Worm (Caenorhabditis elegans) whole organism, young adult: Measurements from ENCODE around the gene Y73B6BL.288.
A peak's percentile ranks its signal among the peaks of the same experiment; 100 is the strongest.

Source experiments
- F33H1.4 ChIP-seq: fragments of 200-800 bp; sonication (Bioruptor generic); IDR thresholded peaks from 2 replicates; pipeline ENCODE4 v1.3.6; 2022; ENCODE audit warnings: missing genetic modification reagents, missing genetic modification characterization, missing compliant biosample characterization
- F37B4.10 ChIP-seq: fragments of 200-800 bp; sonication (Bioruptor generic); IDR thresholded peaks from 2 replicates; pipeline ENCODE4 v1.3.6; 2022; ENCODE audit warnings: missing genetic modification characterization, missing compliant biosample characterization
- K11D2.4 ChIP-seq: fragments of 200-800 bp; sonication (Bioruptor generic); IDR thresholded peaks from 2 replicates; pipeline ENCODE4 v1.3.6; 2022; ENCODE audit warnings: missing genetic modification reagents, missing genetic modification characterization, missing compliant biosample characterization
- T07F8.4 ChIP-seq: sonication (generic microtip); optimal IDR thresholded peaks from 2 replicates; lab custom pipeline; 2016; ENCODE audit warnings: mild to moderate bottlenecking, missing genetic modification characterization, moderate library complexity, missing compliant biosample characterization
- Y56A3A.18 ChIP-seq: fragments of 200-800 bp; sonication (Bioruptor generic); IDR thresholded peaks from 2 replicates; pipeline ENCODE4 v1.3.6; 2022; ENCODE audit warnings: missing genetic modification reagents, missing genetic modification characterization, missing compliant biosample characterization
- Y67H2A.10 ChIP-seq: fragments of 200-800 bp; sonication (Bioruptor generic); conservative IDR thresholded peaks from 2 replicates; pipeline ENCODE4 v1.3.6; 2022; ENCODE audit warnings: missing genetic modification reagents, missing genetic modification characterization, missing compliant biosample characterization
- ZK185.1 ChIP-seq: sonication (generic microtip); optimal IDR thresholded peaks from 2 replicates; lab custom pipeline; 2016; ENCODE audit warnings: mild to moderate bottlenecking, missing genetic modification characterization, missing compliant biosample characterization; ENCODE audit not compliant: poor library complexity, severe bottlenecking
- ama-1 ChIP-seq, 3 experiments: fragments of 150-350 bp in 1 of 3; sonication (generic microtip) in 2 of 3; optimal IDR thresholded peaks; 2 replicates each; lab custom pipeline; 2014 to 2018; ENCODE audit warnings: missing biosample characterization in 2 of 3, missing genetic modification characterization in 2 of 3, missing genetic modification reagents in 2 of 3
- atf-7 ChIP-seq: sonication (generic microtip); optimal IDR thresholded peaks from 2 replicates; lab custom pipeline; 2017; ENCODE audit warnings: mild to moderate bottlenecking, missing genetic modification characterization, missing compliant biosample characterization
- attf-5 ChIP-seq: fragments of 200-800 bp; sonication (Bioruptor generic); optimal IDR thresholded peaks from 2 replicates; lab custom pipeline; 2018; ENCODE audit warnings: mild to moderate bottlenecking, missing genetic modification characterization, missing compliant biosample characterization
- chd-7 ChIP-seq: sonication (generic microtip); optimal IDR thresholded peaks from 2 replicates; lab custom pipeline; 2016; ENCODE audit warnings: mild to moderate bottlenecking, missing genetic modification characterization, moderate library complexity, missing compliant biosample characterization
- efl-1 ChIP-seq: fragments of 150-350 bp; optimal IDR thresholded peaks from 2 replicates; lab custom pipeline; 2014; ENCODE audit warnings: missing biosample characterization, missing genetic modification reagents, missing genetic modification characterization
- egl-18 ChIP-seq: fragments of 200-800 bp; sonication (Bioruptor generic); IDR thresholded peaks from 2 replicates; pipeline ENCODE4 v1.3.6; 2022; ENCODE audit warnings: missing genetic modification reagents, missing genetic modification characterization, missing compliant biosample characterization
- him-1 ChIP-seq: sonication (generic microtip); optimal IDR thresholded peaks from 2 replicates; lab custom pipeline; 2016; ENCODE audit warnings: missing genotype, missing genetic modification reagents, missing genetic modification characterization, missing compliant biosample characterization
- hmg-20 ChIP-seq: fragments of 200-800 bp; sonication (Bioruptor generic); IDR thresholded peaks from 2 replicates; pipeline ENCODE4 v1.3.6; 2022; ENCODE audit warnings: missing genetic modification reagents, missing genetic modification characterization, missing compliant biosample characterization
- hsf-1 ChIP-seq: fragments of 200-800 bp; sonication (Bioruptor generic); IDR thresholded peaks from 2 replicates; pipeline ENCODE4 v1.3.6; 2022; ENCODE audit warnings: missing genetic modification reagents, missing genetic modification characterization, missing compliant biosample characterization
- lin-26 ChIP-seq: fragments of 200-800 bp; sonication (Bioruptor generic); IDR thresholded peaks from 2 replicates; pipeline ENCODE4 v1.3.6; 2022; ENCODE audit warnings: missing genetic modification reagents, missing genetic modification characterization, missing compliant biosample characterization
- lin-35 ChIP-seq, 3 experiments: fragments of 150-350 bp in 2 of 3; sonication (generic microtip) in 1 of 3; optimal IDR thresholded peaks; 2 replicates each; lab custom pipeline; 2014 to 2018; ENCODE audit warnings: missing biosample characterization in 3 of 3, missing genetic modification characterization in 3 of 3, missing genetic modification reagents in 3 of 3
- lin-54 ChIP-seq: fragments of 200-800 bp; sonication (Bioruptor generic); optimal IDR thresholded peaks from 2 replicates; lab custom pipeline; 2018; ENCODE audit warnings: mild to moderate bottlenecking, missing genetic modification characterization, missing compliant biosample characterization
- nfya-1 ChIP-seq: sonication (generic microtip); optimal IDR thresholded peaks from 2 replicates; lab custom pipeline; 2017; ENCODE audit warnings: antibody characterized with exemption, missing compliant biosample characterization, missing genetic modification characterization, borderline replicate concordance; ENCODE audit not compliant: insufficient read depth
- pbrm-1 ChIP-seq: fragments of 200-800 bp; sonication (Bioruptor generic); IDR thresholded peaks from 2 replicates; pipeline ENCODE4 v1.3.6; 2022; ENCODE audit warnings: missing genetic modification reagents, missing genetic modification characterization, missing compliant biosample characterization
- snpc-1.1 ChIP-seq: sonication (generic microtip); optimal IDR thresholded peaks from 2 replicates; lab custom pipeline; 2017; ENCODE audit warnings: missing genetic modification characterization, mild to moderate bottlenecking, missing compliant biosample characterization, antibody characterized with exemption, moderate library complexity, missing genotype, missing genetic modification reagents; ENCODE audit not compliant: insufficient read depth
- snpc-1.3 ChIP-seq: sonication (generic microtip); optimal IDR thresholded peaks from 2 replicates; lab custom pipeline; 2017; ENCODE audit warnings: missing genetic modification characterization, mild to moderate bottlenecking, missing compliant biosample characterization, antibody characterized with exemption, moderate library complexity, missing genotype, missing genetic modification reagents; ENCODE audit not compliant: insufficient read depth
- snpc-3.4 ChIP-seq: sonication (generic microtip); optimal IDR thresholded peaks from 2 replicates; lab custom pipeline; 2017; ENCODE audit warnings: missing genetic modification characterization, mild to moderate bottlenecking, missing compliant biosample characterization, antibody characterized with exemption, moderate library complexity, missing genotype, missing genetic modification reagents
- snpc-4 ChIP-seq, 5 experiments: fragments of 150-350 bp in 1 of 5; sonication (generic microtip) in 4 of 5; optimal IDR thresholded peaks; 2 replicates each; lab custom pipeline; 2014 to 2018; ENCODE audit warnings: missing genetic modification characterization in 5 of 5, missing biosample characterization in 3 of 5, antibody characterized with exemption in 2 of 5, mild to moderate bottlenecking in 2 of 5, missing compliant biosample characterization in 2 of 5, missing genotype in 2 of 5, moderate library complexity in 2 of 5, missing genetic modification reagents in 1 of 5
- sptf-2 ChIP-seq: fragments of 200-800 bp; sonication (Bioruptor generic); optimal IDR thresholded peaks from 2 replicates; lab custom pipeline; 2018; ENCODE audit warnings: mild to moderate bottlenecking, missing genetic modification characterization, missing compliant biosample characterization
- unc-130 ChIP-seq: sonication (generic microtip); optimal IDR thresholded peaks from 2 replicates; lab custom pipeline; 2016; ENCODE audit warnings: missing genetic modification reagents, missing genetic modification characterization, missing compliant biosample characterization
- zfh-2 ChIP-seq: fragments of 200-800 bp; sonication (Bioruptor generic); conservative IDR thresholded peaks from 2 replicates; pipeline ENCODE4 v1.3.6; 2022; ENCODE audit warnings: missing genetic modification reagents, missing genetic modification characterization, missing compliant biosample characterization

The Y73B6BL.288 gene

DNA sequence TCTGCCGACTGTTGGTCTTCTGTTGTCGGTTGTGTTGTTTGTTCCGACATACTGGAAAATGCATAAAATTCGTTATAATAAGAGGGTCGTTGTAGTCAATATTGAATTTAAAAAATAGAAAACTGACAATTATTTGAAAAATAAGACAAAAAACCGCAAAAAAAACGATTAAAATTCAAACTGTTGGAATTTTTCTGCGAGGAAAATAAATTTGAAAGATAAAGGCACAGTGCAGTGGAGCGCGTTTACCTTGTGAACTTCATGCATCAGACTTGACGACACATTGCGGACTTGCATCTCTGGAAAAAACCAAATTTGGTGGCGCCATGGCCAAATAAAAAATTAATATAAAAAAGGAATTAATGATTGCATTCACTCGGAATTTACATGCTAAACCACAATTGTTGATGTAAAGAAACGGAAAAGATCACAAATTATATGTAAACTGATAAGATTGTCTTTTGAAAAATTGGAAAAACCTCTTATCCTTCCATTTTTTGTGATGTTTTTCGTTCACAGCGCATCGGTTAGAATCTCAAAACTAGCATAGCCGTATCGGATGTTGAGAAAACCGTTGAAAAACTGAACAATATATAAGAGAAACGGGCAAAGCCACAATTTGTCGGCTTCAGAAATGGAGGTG, 34.3 kb upstream of the Y73B6BL.288 start, which contains the start of the genes hrpf-2 and bli-6 (continued):
- TF ChIP-seq Y67H2A.10 (GFP tag; lab: Robert Waterston, UW) (no peak), attf-5 (GFP tag; lab: Kevin White, UChicago) (peak; percentile 71), F33H1.4 (GFP tag; lab: Robert Waterston, UW) (peak; percentile 49; the same call in 1 of the 2 replicates), snpc-1.1 (tag; lab: Kevin White, UChicago) (peak; percentile 18), him-1 (tag; lab: Kevin White, UChicago) (peak; percentile 2), snpc-1.3 (tag; lab: Kevin White, UChicago) (peak; percentile 74)

DNA sequence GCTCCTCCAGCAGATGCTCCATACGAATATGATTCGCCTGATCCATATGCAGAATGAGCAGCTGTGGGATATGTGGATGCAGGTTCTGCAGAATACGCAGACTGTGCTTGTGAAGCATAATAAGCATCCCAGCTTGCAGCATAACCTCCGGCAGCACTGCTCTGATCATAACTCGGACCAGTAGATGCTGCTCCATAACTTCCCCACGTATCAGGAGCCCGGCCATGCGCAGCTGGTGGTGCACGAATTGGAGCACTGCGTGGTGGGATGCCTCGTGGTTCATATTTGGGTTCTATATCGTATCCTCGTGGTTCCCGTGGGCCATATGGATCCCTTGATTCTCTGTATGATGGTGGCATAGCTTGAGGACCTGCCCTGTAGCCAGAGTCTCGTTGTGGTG, 31.4 kb upstream of the Y73B6BL.288 start:
- TF ChIP-seq zfh-2 = peak; percentile 64
- no peak for TF ChIP-seq K11D2.4 (GFP tag; lab: Robert Waterston, UW)
- TF ChIP-seq F37B4.10 (GFP tag; lab: Robert Waterston, UW) = 0 out of 2 replicates have a peak, but pooled peaks have one; percentile 67
- TF ChIP-seq, all 124 proteins: peak for 2

DNA sequence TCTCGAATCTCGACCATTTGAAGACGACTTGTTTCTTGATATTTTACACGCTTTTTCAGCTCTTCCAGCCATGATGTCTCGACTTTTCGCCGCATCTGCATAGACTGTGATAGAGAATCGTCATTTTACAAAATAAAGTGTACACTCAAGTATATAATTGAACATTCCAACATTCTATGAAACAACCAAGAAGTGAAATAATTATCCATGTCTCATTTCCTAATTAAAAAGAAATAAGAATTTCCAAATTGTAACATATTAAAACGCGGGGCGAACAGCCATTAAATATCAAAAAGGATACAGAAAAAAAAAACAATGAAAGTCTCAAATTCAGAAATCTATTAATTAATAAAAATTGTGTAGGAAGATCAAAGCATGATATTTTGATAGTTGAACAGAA, 30.7 kb upstream of the Y73B6BL.288 start, which contains the start of gene smg-3:
TSS of gene smg-3 (minus strand) at position 101 of the 400 bp plus-strand sequence.
- TF ChIP-seq ama-1 (optimal IDR thresholded peaks at IDR 0.05; lab: Kevin White, UChicago) (no peak), ama-1 (GFP tag; optimal IDR thresholded peaks at IDR 0.05; lab: Kevin White, UChicago) (peak in 1 of 2 experiments; percentile 48), snpc-3.4 (tag; lab: Kevin White, UChicago) (peak; percentile 15), snpc-4 (GFP tag; optimal IDR thresholded peaks at IDR 0.05; lab: Kevin White, UChicago) (no peak), snpc-4 (tag; optimal IDR thresholded peaks at IDR 0.05; lab: Kevin White, UChicago) (peak in 1 of 4 experiments; percentile 65), hsf-1 (0 out of 2 replicates have a peak, but pooled peaks have one; percentile 6), pbrm-1 (GFP tag; lab: Robert Waterston, UW) (peak; percentile 31; the same call in 1 of the 2 replicates), egl-18 (GFP tag; lab: Robert Waterston, UW) (no peak), zfh-2 (no peak), T07F8.4 (tag; lab: Kevin White, UChicago) (no peak), unc-130 (GFP tag; lab: Kevin White, UChicago) (no peak)

DNA sequence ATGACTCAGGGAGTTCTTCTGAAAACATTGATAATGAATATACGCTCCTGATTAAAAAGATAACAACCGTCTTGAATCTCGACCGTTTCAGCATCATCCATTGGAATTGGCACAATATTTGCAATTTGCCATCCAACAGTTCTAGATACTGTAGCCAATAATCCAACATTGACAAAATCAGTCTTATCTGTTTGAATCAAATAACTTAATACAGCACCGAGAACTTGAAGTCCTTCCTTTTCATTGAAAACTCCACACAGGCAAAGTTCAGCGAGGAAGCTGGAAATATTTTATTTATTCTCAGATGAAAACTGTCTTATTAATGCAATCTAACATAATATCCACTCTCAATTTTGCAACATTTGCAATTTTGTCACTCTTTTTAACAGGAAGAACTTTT, 29.9 kb upstream of the Y73B6BL.288 start:
- no peak for TF ChIP-seq hmg-20 (GFP tag; lab: Robert Waterston, UW)
- 0 out of 2 replicates have a peak, but pooled peaks have one; percentile 11 for TF ChIP-seq lin-26 (GFP tag; lab: Robert Waterston, UW)

DNA sequence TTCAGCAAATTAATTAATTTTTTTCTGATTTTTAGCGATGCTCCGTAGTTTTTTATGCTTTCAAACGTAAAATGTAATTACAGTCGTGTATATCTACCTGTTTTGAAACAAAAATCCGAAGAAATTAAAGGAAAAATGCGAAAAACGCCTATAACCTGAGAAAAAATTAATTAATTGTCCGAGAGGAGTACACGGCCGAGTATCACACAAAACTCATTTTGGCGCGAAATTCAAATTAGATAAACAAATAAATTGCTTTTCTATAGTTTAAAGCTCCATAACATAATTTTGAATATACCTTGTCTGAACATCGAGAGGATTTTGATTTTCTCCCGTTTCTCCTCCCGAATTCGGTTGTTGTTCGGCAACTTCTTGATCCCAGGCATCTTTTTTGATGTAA, 27.2 kb upstream of the Y73B6BL.288 start:
- TF ChIP-seq efl-1 (GFP tag; lab: Kevin White, UChicago) = peak; percentile 28
- no peak for TF ChIP-seq nfya-1 (tag; lab: Kevin White, UChicago)
- no peak for TF ChIP-seq Y56A3A.18
- TF ChIP-seq ZK185.1 (tag; lab: Kevin White, UChicago) = peak; percentile 21
- no peak for TF ChIP-seq snpc-4 (GFP tag; optimal IDR thresholded peaks at IDR 0.05; lab: Kevin White, UChicago)
- peak in 1 of 4 experiments; percentile 29 for TF ChIP-seq snpc-4 (tag; optimal IDR thresholded peaks at IDR 0.05; lab: Kevin White, UChicago)
- peak in 1 of 3 experiments; percentile 33 for TF ChIP-seq lin-35 (GFP tag; optimal IDR thresholded peaks at IDR 0.05; lab: Kevin White, UChicago)
- TF ChIP-seq lin-54 = peak; percentile 64
- no peak for TF ChIP-seq sptf-2
- TF ChIP-seq atf-7 = no peak
- no peak for TF ChIP-seq chd-7 (tag; lab: Kevin White, UChicago)
